Worm (Caenorhabditis elegans) whole organism, young adult: ENCODE data around the gene F23B12.1.

Experiments
- B0336.3 ChIP-seq: fragments of 200-800 bp; sonication (Bioruptor generic); IDR thresholded peaks from 2 replicates; pipeline ENCODE4 v1.3.6; 2022; ENCODE audit warnings: missing genetic modification characterization, missing compliant biosample characterization
- K12H6.12 ChIP-seq: fragments of 200-800 bp; sonication (Bioruptor generic); optimal IDR thresholded peaks from 2 replicates; lab custom pipeline; 2018; ENCODE audit warnings: mild to moderate bottlenecking, missing genetic modification characterization, missing compliant biosample characterization
- ZK185.1 ChIP-seq: sonication (generic microtip); optimal IDR thresholded peaks from 2 replicates; lab custom pipeline; 2016; ENCODE audit warnings: mild to moderate bottlenecking, missing genetic modification characterization, missing compliant biosample characterization; ENCODE audit not compliant: poor library complexity, severe bottlenecking
- ama-1 ChIP-seq, 3 experiments: fragments of 150-350 bp in 1 of 3; sonication (generic microtip) in 2 of 3; optimal IDR thresholded peaks; 2 replicates each; lab custom pipeline; 2014 to 2018; ENCODE audit warnings: missing biosample characterization in 2 of 3, missing genetic modification characterization in 2 of 3, missing genetic modification reagents in 2 of 3
- egrh-3 ChIP-seq: fragments of 200-800 bp; sonication (Bioruptor generic); IDR thresholded peaks from 2 replicates; pipeline ENCODE4 v1.3.6; 2022; ENCODE audit warnings: missing genetic modification reagents, missing genetic modification characterization, missing compliant biosample characterization
- nhr-179 ChIP-seq: sonication (generic microtip); optimal IDR thresholded peaks from 2 replicates; lab custom pipeline; 2016; ENCODE audit warnings: mild to moderate bottlenecking, missing genetic modification characterization, missing compliant biosample characterization
- nhr-27 ChIP-seq: fragments of 200-800 bp; sonication (Bioruptor generic); optimal IDR thresholded peaks from 2 replicates; lab custom pipeline; 2018; ENCODE audit warnings: mild to moderate bottlenecking, missing genetic modification characterization, moderate library complexity, missing compliant biosample characterization

DNA sequence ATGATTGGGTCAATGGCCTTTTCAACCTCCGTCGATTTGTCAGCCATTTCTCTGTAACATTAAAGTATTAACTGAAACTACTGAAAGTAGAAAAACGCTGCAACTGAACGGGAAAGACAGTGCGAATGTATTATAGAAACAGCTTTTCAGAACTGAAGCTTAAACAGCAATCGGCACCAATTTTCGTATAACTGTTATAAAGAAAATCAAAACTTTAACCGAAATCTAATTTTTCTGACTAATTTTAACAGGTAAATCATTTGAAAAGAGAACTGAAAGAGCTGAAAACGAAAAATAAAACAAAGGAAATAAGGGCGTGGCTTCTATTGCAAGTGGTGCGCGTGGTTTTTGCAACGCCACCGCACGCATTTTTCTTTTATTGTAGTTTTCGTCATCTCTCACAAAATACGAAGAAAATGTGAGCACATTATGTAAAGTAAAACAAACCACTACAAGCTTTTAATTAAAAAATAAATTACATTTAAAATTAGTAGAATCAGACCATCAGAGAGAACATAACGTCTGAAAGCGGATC lies 3.9 kb upstream of the F23B12.1 start, which contains the start of gene rrsr-1:
- TF ChIP-seq ZK185.1 (tag; lab: Kevin White, UChicago) (no peak), nhr-27 (tag; lab: Kevin White, UChicago) (no peak), B0336.3 (GFP tag; lab: Robert Waterston, UW) (no peak), nhr-179 (tag; lab: Kevin White, UChicago) (no peak), egrh-3 (no peak), K12H6.12 (tag; lab: Kevin White, UChicago) (no peak), ama-1 (optimal IDR thresholded peaks at IDR 0.05; lab: Kevin White, UChicago) (no peak), ama-1 (GFP tag; optimal IDR thresholded peaks at IDR 0.05; lab: Kevin White, UChicago) (no peak)
